Worm (Caenorhabditis elegans): Measurements from ENCODE around the gene Y14H12B.1.

DNA sequence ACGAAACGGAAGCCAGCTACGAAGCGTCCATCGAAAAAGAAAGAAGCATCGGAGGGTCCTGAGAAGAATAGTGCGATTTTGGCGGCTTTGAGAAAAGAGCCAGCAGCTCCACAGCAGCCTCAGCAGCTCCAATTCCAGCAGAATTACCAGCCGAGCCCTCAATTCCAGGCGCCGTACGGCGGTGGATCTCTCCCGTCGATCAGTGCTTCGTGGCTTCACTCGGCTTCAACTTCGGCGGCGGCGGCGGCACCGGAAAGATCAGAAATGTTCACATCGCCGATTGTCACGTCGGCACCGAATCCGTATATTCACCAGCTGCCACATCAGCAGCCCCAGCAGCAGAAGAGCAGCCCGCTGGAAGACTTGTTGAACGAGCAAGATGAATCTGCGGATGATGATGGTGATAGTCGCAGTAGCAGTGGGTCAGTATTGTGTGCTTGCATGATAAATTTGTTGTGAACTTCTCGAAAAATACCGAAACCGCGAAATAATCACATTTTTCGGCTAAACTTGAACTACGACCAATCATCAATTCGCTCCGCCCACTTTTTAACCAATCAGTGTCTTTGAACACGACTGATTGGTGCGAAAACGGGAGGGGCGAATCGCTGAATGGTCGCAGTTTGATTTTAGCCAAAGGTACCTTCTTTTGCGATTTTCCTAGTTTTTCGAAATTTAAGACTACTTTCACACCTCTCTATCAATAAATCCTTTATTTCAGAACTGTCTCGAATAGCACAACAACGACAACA, 31.6 kb downstream of the Y14H12B.1 start:
- TF ChIP-seq dao-5 (tag; optimal IDR thresholded peaks at IDR 0.05) (no peak), him-1 (tag; optimal IDR thresholded peaks at IDR 0.05) (no peak), W03F9.2 (tag; optimal IDR thresholded peaks at IDR 0.05) (no peak)

Measured in whole organism, L4/young adult.